Fruit fly (Drosophila melanogaster): ENCODE results near the gene frtz.

DNA sequence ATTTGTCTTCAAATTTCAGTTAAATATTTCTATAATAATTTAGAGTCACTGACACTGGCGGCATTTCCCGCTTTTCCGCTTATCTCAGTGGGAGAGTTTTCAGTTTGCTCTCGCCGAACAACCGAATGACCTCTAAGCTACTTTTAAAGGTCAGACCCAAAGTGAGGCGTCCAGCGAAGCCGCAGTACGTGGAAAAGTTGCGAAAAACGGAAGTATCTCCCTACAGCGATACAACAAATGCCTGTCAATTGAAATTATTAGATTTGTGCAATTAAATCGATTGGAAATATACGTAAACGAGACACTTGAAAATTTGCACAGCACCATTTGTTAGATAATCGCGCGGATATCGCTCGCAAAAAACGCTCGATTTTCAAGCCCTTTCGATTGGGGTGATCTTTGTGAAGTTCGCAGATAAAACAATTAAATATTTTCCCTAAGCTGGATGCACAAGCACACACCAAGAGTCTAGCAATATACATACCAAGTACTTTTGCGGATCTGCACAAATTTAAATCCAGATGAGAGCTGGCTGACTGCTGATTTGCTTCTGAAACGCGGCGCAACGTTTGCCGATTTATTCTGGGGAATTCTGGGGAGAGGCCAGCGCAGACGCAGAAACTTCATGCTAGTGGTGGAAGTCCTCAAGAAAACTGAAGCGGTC, 11.6 kb upstream of the frtz start:
- TF ChIP-seq CG11762 (GFP tag; optimal IDR thresholded peaks at IDR 0.05; ENCODE audit: insufficient read depth) = no peak
- no peak for TF ChIP-seq Smox (GFP tag; optimal IDR thresholded peaks at IDR 0.05)
- TF ChIP-seq CG10631 (GFP tag; optimal IDR thresholded peaks at IDR 0.05) = no peak
- no peak for TF ChIP-seq pdm3 (GFP tag; optimal IDR thresholded peaks at IDR 0.05)
- TF ChIP-seq eg (GFP tag; IDR thresholded peaks at IDR 0.05) = no peak
- no peak for TF ChIP-seq CG6854 (GFP tag; optimal IDR thresholded peaks at IDR 0.05)
- TF ChIP-seq Hr38 (GFP tag; optimal IDR thresholded peaks at IDR 0.05) = no peak
- no peak for TF ChIP-seq cyc (GFP tag; optimal IDR thresholded peaks at IDR 0.05)
- no peak for TF ChIP-seq Sox14 (GFP tag; optimal IDR thresholded peaks at IDR 0.05)
- no peak for TF ChIP-seq Hr4 (GFP tag; optimal IDR thresholded peaks at IDR 0.05)
- TF ChIP-seq CG32006 (GFP tag; optimal IDR thresholded peaks at IDR 0.05) = no peak

Data from whole organism, prepupa.